Fruit fly (Drosophila melanogaster): ENCODE measurements around the gene Rpt5.

Rpt5 gene

DNA sequence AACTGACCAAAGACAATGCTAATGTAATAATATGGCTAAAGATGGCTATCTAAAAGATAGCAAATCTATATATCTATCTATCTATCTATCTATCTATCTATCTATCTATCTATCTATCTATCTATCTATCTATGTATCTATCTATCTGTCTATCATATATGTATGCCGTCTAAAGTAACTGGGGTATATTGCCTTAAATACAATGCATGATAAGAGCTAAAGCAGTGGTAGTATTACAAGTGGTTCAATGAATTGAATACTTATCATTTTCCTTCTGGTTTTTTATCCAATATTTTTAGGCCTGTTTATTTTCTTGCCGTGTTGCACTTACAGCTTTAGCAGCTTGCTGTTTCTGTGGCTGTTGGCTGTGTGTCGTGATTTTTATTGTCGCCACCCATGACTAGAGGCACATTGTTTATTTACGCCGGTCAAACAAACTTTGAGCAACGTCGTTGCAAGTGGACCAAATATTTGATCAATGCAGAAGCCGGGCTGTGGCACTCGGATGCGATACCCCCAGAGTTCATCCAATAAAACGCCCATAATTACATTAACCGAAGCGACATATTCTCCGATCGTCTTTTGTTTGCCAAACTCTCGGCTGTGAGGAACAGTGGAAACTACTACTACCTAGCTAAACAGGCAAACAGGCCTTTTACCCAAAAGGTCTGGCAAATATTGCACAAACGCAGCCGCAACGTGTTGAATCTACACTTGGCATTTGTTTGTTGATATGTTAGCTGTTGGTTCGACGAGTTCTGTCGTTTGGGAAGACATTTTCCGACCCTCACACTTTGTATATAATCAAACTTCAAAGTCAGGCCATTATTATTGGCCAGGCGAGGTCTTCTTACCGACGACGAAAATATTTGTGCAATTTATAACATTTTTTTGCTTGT is 14.8 kb upstream of the Rpt5 start:
- TF ChIP-seq dac (GFP tag; optimal IDR thresholded peaks at IDR 0.05) (peak; percentile 1), fkh (GFP tag; optimal IDR thresholded peaks at IDR 0.05) (peak; percentile 72), Eip78C (GFP tag) (peak; percentile 61), svp (GFP tag) (no peak), CG6854 (GFP tag; optimal IDR thresholded peaks at IDR 0.05) (no peak), CG15336 (GFP tag; IDR thresholded peaks at IDR 0.05) (peak; percentile 48), OdsH (GFP tag; optimal IDR thresholded peaks at IDR 0.05) (peak; percentile 33), esn (GFP tag; optimal IDR thresholded peaks at IDR 0.05) (no peak), Sox15 (GFP tag; optimal IDR thresholded peaks at IDR 0.05) (no peak), Sox102F (GFP tag; optimal IDR thresholded peaks at IDR 0.05) (no peak), CG8119 (GFP tag; IDR thresholded peaks at IDR 0.05) (no peak), CG4318 (GFP tag; optimal IDR thresholded peaks at IDR 0.05) (peak; percentile 52), CG10631 (GFP tag; optimal IDR thresholded peaks at IDR 0.05) (peak; percentile 26), Lpt (GFP tag; optimal IDR thresholded peaks at IDR 0.05) (no peak), Ets96B (tag; optimal IDR thresholded peaks at IDR 0.05) (peak; percentile 28), CG3919 (GFP tag; optimal IDR thresholded peaks at IDR 0.05) (peak; percentile 17), CG8319 (GFP tag; optimal IDR thresholded peaks at IDR 0.05) (no peak), CG8632 (GFP tag; optimal IDR thresholded peaks at IDR 0.05) (peak; percentile 41), acj6 (GFP tag; optimal IDR thresholded peaks at IDR 0.05) (peak; percentile 25), CG34406 (GFP tag; optimal IDR thresholded peaks at IDR 0.05) (peak; percentile 50), achi (GFP tag; optimal IDR thresholded peaks at IDR 0.05) (peak; percentile 55), CG3032 (tag; optimal IDR thresholded peaks at IDR 0.05) (peak; percentile 4), fd85E (GFP tag; optimal IDR thresholded peaks at IDR 0.05) (no peak), CG6808 (GFP tag; optimal IDR thresholded peaks at IDR 0.05) (peak; percentile 55), CG10669 (GFP tag; optimal IDR thresholded peaks at IDR 0.05) (peak; percentile 46), CG1621 (tag; optimal IDR thresholded peaks at IDR 0.05) (no peak), Hr4 (GFP tag; optimal IDR thresholded peaks at IDR 0.05) (peak; percentile 73), CG32006 (GFP tag; optimal IDR thresholded peaks at IDR 0.05) (peak; percentile 81), CG6276 (GFP tag; optimal IDR thresholded peaks at IDR 0.05) (peak; percentile 47), CG7368 (GFP tag; optimal IDR thresholded peaks at IDR 0.05) (no peak), CG9139 (GFP tag; optimal IDR thresholded peaks at IDR 0.05) (peak; percentile 1), ss (GFP tag; optimal IDR thresholded peaks at IDR 0.05) (peak in 1 of 2 experiments; percentile 50), Sox14 (GFP tag; optimal IDR thresholded peaks at IDR 0.05) (peak; percentile 11), vri (GFP tag; optimal IDR thresholded peaks at IDR 0.05) (no peak), eg (GFP tag; IDR thresholded peaks at IDR 0.05) (no peak; the same call in 2 of the 3 replicates), CG11762 (GFP tag; optimal IDR thresholded peaks at IDR 0.05; ENCODE audit: insufficient read depth) (peak; percentile 12), Blimp-1 (GFP tag; optimal IDR thresholded peaks at IDR 0.05) (no peak), pdm3 (GFP tag; optimal IDR thresholded peaks at IDR 0.05) (peak; percentile 16), spab (GFP tag; optimal IDR thresholded peaks at IDR 0.05) (peak; percentile 46)

DNA sequence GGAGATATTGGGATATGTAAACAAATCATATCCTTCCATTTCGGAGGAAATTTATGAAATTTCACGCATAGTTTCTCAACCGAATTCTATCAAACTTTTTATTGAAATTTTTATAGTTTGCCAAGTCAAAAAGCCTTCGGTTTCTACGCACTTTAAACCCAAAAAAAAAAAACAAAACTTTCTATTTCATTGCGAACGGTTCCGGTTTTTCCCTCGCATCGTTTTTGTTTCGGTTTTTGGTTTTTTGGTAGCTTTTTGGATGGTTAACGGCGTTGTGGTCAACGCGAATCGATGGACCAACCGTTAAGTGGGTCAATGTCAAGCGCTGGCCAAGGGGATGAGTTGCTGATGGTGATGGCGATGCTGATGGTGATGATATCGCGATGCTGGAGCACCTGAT is 11.7 kb upstream of the Rpt5 start:
- TF ChIP-seq Ets96B (tag; optimal IDR thresholded peaks at IDR 0.05) (no peak), Eip78C (GFP tag) (no peak), fd59A (GFP tag; optimal IDR thresholded peaks at IDR 0.05) (no peak), net (GFP tag; optimal IDR thresholded peaks at IDR 0.05) (no peak), CG7368 (GFP tag; optimal IDR thresholded peaks at IDR 0.05) (no peak), CG6854 (GFP tag; optimal IDR thresholded peaks at IDR 0.05) (no peak), CG6276 (GFP tag; optimal IDR thresholded peaks at IDR 0.05) (no peak), esn (GFP tag; optimal IDR thresholded peaks at IDR 0.05) (no peak), CG4318 (GFP tag; optimal IDR thresholded peaks at IDR 0.05) (no peak), Hr39 (GFP tag; optimal IDR thresholded peaks at IDR 0.05) (no peak), CG8632 (GFP tag; optimal IDR thresholded peaks at IDR 0.05) (no peak), CG3919 (GFP tag; optimal IDR thresholded peaks at IDR 0.05) (no peak), CG16779 (tag; optimal IDR thresholded peaks at IDR 0.05) (no peak), dac (GFP tag; optimal IDR thresholded peaks at IDR 0.05) (no peak), vri (GFP tag; optimal IDR thresholded peaks at IDR 0.05) (no peak)

All from whole organism, prepupa.